Fruit fly (Drosophila melanogaster) whole organism, embryonic: Measurements from ENCODE around the gene Dscam3.

Source experiments
- Abd-B ChIP-seq: fragments of 200-800 bp; sonication (Bioruptor generic); optimal IDR thresholded peaks from 2 replicates; lab custom pipeline; 2018; ENCODE audit warnings: missing biosample characterization, mild to moderate bottlenecking, missing genetic modification characterization, moderate library complexity
- Aef1 ChIP-seq: fragments of 200-800 bp; sonication (Bioruptor generic); IDR thresholded peaks from 3 replicates; pipeline ENCODE4 v1.3.6; 2022; ENCODE audit warnings: missing biosample characterization, missing genetic modification characterization
- CG10267 ChIP-seq: fragments of 200-800 bp; sonication (Bioruptor generic); optimal IDR thresholded peaks from 2 replicates; lab custom pipeline; 2018; ENCODE audit warnings: missing biosample characterization, mild to moderate bottlenecking, missing genetic modification characterization, moderate library complexity
- CG12391 ChIP-seq: fragments of 200-800 bp; sonication (Bioruptor generic); optimal IDR thresholded peaks from 3 replicates; lab custom pipeline; 2018; ENCODE audit warnings: missing biosample characterization, mild to moderate bottlenecking, missing genetic modification characterization, moderate library complexity
- CG13123 ChIP-seq: fragments of 200-800 bp; sonication (Bioruptor generic); optimal IDR thresholded peaks from 2 replicates; lab custom pipeline; 2016; ENCODE audit warnings: missing biosample characterization, missing genetic modification characterization
- CG13424 ChIP-seq: fragments of 200-800 bp; sonication (Bioruptor generic); optimal IDR thresholded peaks from 2 replicates; lab custom pipeline; 2019; ENCODE audit warnings: missing biosample characterization, mild to moderate bottlenecking, missing genetic modification characterization, moderate library complexity
- CG13775 ChIP-seq: fragments of 200-800 bp; sonication (Bioruptor generic); optimal IDR thresholded peaks from 3 replicates; lab custom pipeline; 2017; ENCODE audit warnings: missing biosample characterization, mild to moderate bottlenecking, missing genetic modification characterization
- CG17568 ChIP-seq: fragments of 200-800 bp; sonication (Bioruptor generic); optimal IDR thresholded peaks from 2 replicates; lab custom pipeline; 2018; ENCODE audit warnings: missing biosample characterization, mild to moderate bottlenecking, missing genetic modification characterization, moderate library complexity
- CG17612 ChIP-seq: fragments of 200-800 bp; sonication (Bioruptor generic); IDR thresholded peaks from 2 replicates; pipeline ENCODE4 v1.3.6; 2022; ENCODE audit warnings: missing biosample characterization, missing genetic modification characterization
- CG18619 ChIP-seq: fragments of 200-800 bp; sonication (Bioruptor generic); optimal IDR thresholded peaks from 3 replicates; lab custom pipeline; 2017; ENCODE audit warnings: missing biosample characterization, mild to moderate bottlenecking, missing genetic modification characterization
- CG31224 ChIP-seq: fragments of 200-800 bp; sonication (Bioruptor generic); IDR thresholded peaks from 2 replicates; pipeline ENCODE4 v1.3.6; 2022; ENCODE audit warnings: missing biosample characterization, missing genetic modification characterization
- CG32767 ChIP-seq: fragments of 200-800 bp; sonication (Bioruptor generic); IDR thresholded peaks from 2 replicates; pipeline ENCODE4 v1.3.6; 2022; ENCODE audit warnings: missing biosample characterization, missing genetic modification characterization
- CG6272 ChIP-seq: fragments of 200-800 bp; sonication (Bioruptor generic); IDR thresholded peaks from 2 replicates; pipeline ENCODE4 v1.3.6; 2022; ENCODE audit warnings: missing biosample characterization, missing genetic modification characterization
- CG8089 ChIP-seq: fragments of 200-800 bp; sonication (Bioruptor generic); optimal IDR thresholded peaks from 3 replicates; lab custom pipeline; 2016; ENCODE audit warnings: missing biosample characterization, missing genetic modification characterization
- CG8478 ChIP-seq: fragments of >200 bp; optimal IDR thresholded peaks from 2 replicates; lab custom pipeline; 2018
- CkIIα-i1 ChIP-seq: fragments of 200-800 bp; sonication (Bioruptor generic); IDR thresholded peaks from 2 replicates; pipeline ENCODE4 v1.3.6; 2022; ENCODE audit warnings: missing biosample characterization, missing genetic modification characterization
- Deaf1 ChIP-seq: fragments of 200-800 bp; optimal IDR thresholded peaks from 3 replicates; lab custom pipeline; 2019; ENCODE audit warnings: missing biosample characterization, mild to moderate bottlenecking, missing genetic modification characterization, moderate library complexity
- Lhr ChIP-seq: fragments of 200-800 bp; sonication (Bioruptor generic); optimal IDR thresholded peaks from 3 replicates; lab custom pipeline; 2017; ENCODE audit warnings: mild to moderate bottlenecking, missing biosample characterization, missing genetic modification reagents, missing genetic modification characterization
- Max ChIP-seq: fragments of 200-800 bp; sonication (Bioruptor generic); optimal IDR thresholded peaks from 2 replicates; lab custom pipeline; 2016; ENCODE audit warnings: missing biosample characterization, mild to moderate bottlenecking, missing genetic modification characterization
- Scr ChIP-seq: fragments of 200-800 bp; sonication (Bioruptor generic); IDR thresholded peaks from 2 replicates; pipeline ENCODE4 v1.3.6; 2022; ENCODE audit warnings: missing biosample characterization, missing genetic modification characterization; ENCODE audit not compliant: partially characterized antibody
- Side ChIP-seq: fragments of 200-800 bp; sonication (Bioruptor generic); optimal IDR thresholded peaks from 2 replicates; lab custom pipeline; 2016; ENCODE audit warnings: missing biosample characterization, missing genetic modification characterization
- Spps ChIP-seq: fragments of 200-800 bp; sonication (Bioruptor generic); optimal IDR thresholded peaks from 2 replicates; lab custom pipeline; 2018; ENCODE audit warnings: missing biosample characterization, mild to moderate bottlenecking, missing genetic modification characterization
- Ssrp ChIP-seq: fragments of 200-800 bp; sonication (Bioruptor generic); optimal IDR thresholded peaks from 2 replicates; lab custom pipeline; 2018; ENCODE audit warnings: missing biosample characterization, mild to moderate bottlenecking, missing genetic modification characterization, moderate library complexity
- Tbp ChIP-seq: fragments of >200 bp; optimal IDR thresholded peaks from 2 replicates; lab custom pipeline; 2018; ENCODE audit warnings: missing biosample characterization, missing genetic modification characterization
- bbx ChIP-seq: fragments of 200-800 bp; sonication (Bioruptor generic); IDR thresholded peaks from 2 replicates; pipeline ENCODE4 v1.3.6; 2022; ENCODE audit warnings: missing biosample characterization, missing genetic modification characterization; ENCODE audit not compliant: partially characterized antibody
- bcd ChIP-seq: fragments of 200-800 bp; sonication (Bioruptor generic); optimal IDR thresholded peaks from 2 replicates; lab custom pipeline; 2017; ENCODE audit warnings: missing biosample characterization, mild to moderate bottlenecking, missing genetic modification characterization
- bigmax ChIP-seq: fragments of 200-800 bp; sonication (Bioruptor generic); optimal IDR thresholded peaks from 2 replicates; lab custom pipeline; 2018; ENCODE audit warnings: missing biosample characterization, mild to moderate bottlenecking, missing genetic modification characterization
- bowl ChIP-seq: fragments of 200-800 bp; sonication (Bioruptor generic); IDR thresholded peaks from 2 replicates; pipeline ENCODE4 v1.3.6; 2022; ENCODE audit warnings: missing biosample characterization, missing genetic modification characterization
- crol ChIP-seq: fragments of 200-800 bp; sonication (Bioruptor generic); IDR thresholded peaks from 2 replicates; pipeline ENCODE4 v1.3.6; 2022; ENCODE audit warnings: missing biosample characterization, missing genetic modification characterization
- da ChIP-seq: fragments of 200-800 bp; sonication (Bioruptor generic); optimal IDR thresholded peaks from 2 replicates; lab custom pipeline; 2016; ENCODE audit warnings: missing biosample characterization, missing genetic modification characterization
- dan ChIP-seq: fragments of 200-800 bp; sonication (Bioruptor generic); IDR thresholded peaks from 2 replicates; pipeline ENCODE4 v1.3.6; 2022; ENCODE audit warnings: missing biosample characterization, missing genetic modification characterization
- ham ChIP-seq: fragments of 200-800 bp; sonication (Bioruptor generic); IDR thresholded peaks from 2 replicates; pipeline ENCODE4 v1.3.6; 2022; ENCODE audit warnings: missing biosample characterization, missing genetic modification characterization
- hbn ChIP-seq: fragments of 200-800 bp; sonication (Bioruptor generic); IDR thresholded peaks from 2 replicates; pipeline ENCODE4 v1.3.6; 2022; ENCODE audit warnings: missing biosample characterization, missing genetic modification characterization; ENCODE audit not compliant: partially characterized antibody
- ind ChIP-seq: fragments of 200-800 bp; sonication (Bioruptor generic); optimal IDR thresholded peaks from 3 replicates; lab custom pipeline; 2016; ENCODE audit warnings: missing biosample characterization, missing genetic modification characterization
- ken ChIP-seq: fragments of 200-800 bp; sonication (Bioruptor generic); IDR thresholded peaks from 3 replicates; pipeline ENCODE4 v1.3.6; 2022; ENCODE audit warnings: missing biosample characterization, missing genetic modification characterization
- mld ChIP-seq: fragments of 200-800 bp; sonication (Bioruptor generic); IDR thresholded peaks from 3 replicates; pipeline ENCODE4 v1.3.6; 2022; ENCODE audit warnings: missing biosample characterization, missing genetic modification characterization; ENCODE audit not compliant: partially characterized antibody
- nerfin-2 ChIP-seq: fragments of 200-800 bp; sonication (Bioruptor generic); IDR thresholded peaks from 2 replicates; pipeline ENCODE4 v1.3.6; 2022; ENCODE audit warnings: missing biosample characterization, missing genetic modification characterization; ENCODE audit not compliant: partially characterized antibody
- phol ChIP-seq: fragments of 200-800 bp; sonication (Bioruptor generic); optimal IDR thresholded peaks from 3 replicates; lab custom pipeline; 2018; ENCODE audit warnings: missing biosample characterization, mild to moderate bottlenecking, missing genetic modification characterization, moderate library complexity
- run ChIP-seq: fragments of 200-800 bp; sonication (Bioruptor generic); optimal IDR thresholded peaks from 3 replicates; lab custom pipeline; 2018; ENCODE audit warnings: missing biosample characterization, mild to moderate bottlenecking, missing genetic modification characterization
- slp2 ChIP-seq: fragments of 200-800 bp; sonication (Bioruptor generic); optimal IDR thresholded peaks from 2 replicates; lab custom pipeline; 2016; ENCODE audit warnings: missing biosample characterization, missing genetic modification characterization
- stc ChIP-seq: fragments of 200-800 bp; sonication (Bioruptor generic); IDR thresholded peaks from 2 replicates; pipeline ENCODE4 v1.3.6; 2022; ENCODE audit warnings: missing biosample characterization, missing genetic modification characterization
- tgo ChIP-seq: fragments of 200-800 bp; sonication (Bioruptor generic); IDR thresholded peaks from 3 replicates; pipeline ENCODE4 v1.3.6; 2022; ENCODE audit warnings: missing biosample characterization, missing genetic modification characterization
- tio ChIP-seq: fragments of 200-800 bp; sonication (Bioruptor generic); optimal IDR thresholded peaks from 2 replicates; lab custom pipeline; 2017; ENCODE audit warnings: missing biosample characterization, missing genetic modification characterization, inconsistent platforms

Gene Dscam3

DNA sequence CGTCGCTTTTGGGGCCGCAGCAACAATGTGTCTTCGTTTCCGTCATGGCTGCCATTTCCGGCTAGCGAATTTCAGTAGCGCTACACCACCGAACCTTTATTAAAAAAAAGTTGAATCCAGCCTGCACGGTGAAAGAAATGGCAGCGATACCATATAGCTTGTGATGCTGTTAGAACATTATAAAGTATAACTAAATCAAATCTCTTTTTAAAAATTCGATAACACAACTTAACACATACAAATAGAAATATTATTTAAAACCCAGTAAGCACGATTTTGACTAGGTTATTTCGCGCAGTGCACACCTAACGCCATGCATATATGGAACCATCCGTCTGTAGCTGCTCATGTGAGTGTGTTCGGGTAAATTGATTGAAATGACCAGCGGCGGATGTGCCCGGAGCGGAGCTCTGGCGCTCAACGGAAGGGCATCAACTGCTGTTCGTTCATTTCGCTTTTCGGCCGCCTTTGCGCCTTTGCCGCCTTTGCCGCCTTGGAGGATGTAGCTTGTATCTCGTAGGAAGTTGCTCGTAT is 20.7 kb upstream of the Dscam3 start (continued):
- no peak for TF ChIP-seq Abd-B (GFP tag; lab: Kevin White, UChicago)
- TF ChIP-seq CG13123, result no peak
- peak; percentile 45 for TF ChIP-seq CG18619
- no peak for TF ChIP-seq slp2 (GFP tag; lab: Kevin White, UChicago)
- TF ChIP-seq crol, result no peak
- TF ChIP-seq Tbp, result no peak
- no peak for TF ChIP-seq hbn (GFP tag; lab: Robert Waterston, UW)
- no peak for TF ChIP-seq bigmax (GFP tag; lab: Kevin White, UChicago)
- peak; percentile 50 for TF ChIP-seq CG13424 (tag; lab: Kevin White, UChicago)
- TF ChIP-seq bbx (GFP tag; lab: Robert Waterston, UW), result no peak
- no peak for TF ChIP-seq CG10267 (tag; lab: Kevin White, UChicago)
- TF ChIP-seq phol (tag; lab: Kevin White, UChicago), result peak; percentile 16
- TF ChIP-seq CG13775 (GFP tag; lab: Kevin White, UChicago), result peak; percentile 3
- no peak for TF ChIP-seq stc (GFP tag; lab: Robert Waterston, UW)
- TF ChIP-seq bcd (GFP tag; lab: Kevin White, UChicago), result peak; percentile 37
- TF ChIP-seq CG31224 (GFP tag; lab: Robert Waterston, UW), result no peak
- peak; percentile 49 for TF ChIP-seq Deaf1 (tag; lab: Kevin White, UChicago)
- TF ChIP-seq ind, result peak; percentile 45
- TF ChIP-seq CG17568 (GFP tag; lab: Kevin White, UChicago), result no peak
- no peak for TF ChIP-seq mld (GFP tag; lab: Robert Waterston, UW)
- TF ChIP-seq Max (GFP tag; lab: Kevin White, UChicago), result peak; percentile 29
- TF ChIP-seq CG17612 (GFP tag; lab: Robert Waterston, UW), result no peak
- peak; percentile 47; the same call in 2 of the 3 replicates for TF ChIP-seq tgo (GFP tag; lab: Robert Waterston, UW)
- no peak for TF ChIP-seq Spps (tag; lab: Kevin White, UChicago)
- no peak for TF ChIP-seq tio (GFP tag; lab: Kevin White, UChicago)
- TF ChIP-seq dan (GFP tag; lab: Robert Waterston, UW), result no peak
- no peak for TF ChIP-seq ken (GFP tag; lab: Robert Waterston, UW)
- TF ChIP-seq CkIIα-i1 (GFP tag; lab: Robert Waterston, UW), result no peak
- no peak for TF ChIP-seq run
- TF ChIP-seq Lhr (GFP tag; lab: Kevin White, UChicago), result no peak
- TF ChIP-seq CG6272 (GFP tag; lab: Robert Waterston, UW), result no peak
- TF ChIP-seq CG8478 (lab: Kevin White, UChicago), result no peak
- TF ChIP-seq nerfin-2, result no peak
- no peak for TF ChIP-seq da
- TF ChIP-seq CG12391 (tag; lab: Kevin White, UChicago), result peak; percentile 20
- no peak for TF ChIP-seq Side (GFP tag; lab: Kevin White, UChicago)
- TF ChIP-seq ham, result no peak
- no peak for TF ChIP-seq CG32767
- no peak for TF ChIP-seq bowl (GFP tag; lab: Robert Waterston, UW)
- TF ChIP-seq CG8089 (GFP tag; lab: Kevin White, UChicago), result no peak
- TF ChIP-seq Ssrp, result no peak
- TF ChIP-seq Scr (GFP tag; lab: Robert Waterston, UW), result no peak
- no peak; the same call in 2 of the 3 replicates for TF ChIP-seq Aef1 (GFP tag; lab: Robert Waterston, UW)
